Worm (Caenorhabditis elegans) whole organism, midembryonic: ENCODE measurements around the gene C05E4.15.
A peak's percentile ranks its signal among the peaks of the same experiment; 100 is the strongest.

Experiments
- T22C8.4 ChIP-seq: fragments of 200-800 bp; sonication (Bioruptor generic); IDR thresholded peaks from 2 replicates; pipeline ENCODE4 v1.3.6; 2022; ENCODE audit warnings: missing genetic modification characterization, missing compliant biosample characterization
- cog-1 ChIP-seq: sonication (generic microtip); optimal IDR thresholded peaks from 2 replicates; lab custom pipeline; 2016; ENCODE audit warnings: missing genetic modification characterization, missing compliant biosample characterization
- flt-1 ChIP-seq: fragments of 200-800 bp; sonication (Bioruptor generic); IDR thresholded peaks from 2 replicates; pipeline ENCODE4 v1.3.6; 2022; ENCODE audit warnings: missing genetic modification characterization, missing compliant biosample characterization
- klf-2 ChIP-seq: fragments of 200-800 bp; sonication (Bioruptor generic); conservative IDR thresholded peaks from 2 replicates; pipeline ENCODE4 v1.3.6; 2022; ENCODE audit warnings: missing genetic modification reagents, missing genetic modification characterization, missing compliant biosample characterization
- med-1 ChIP-seq: sonication (generic microtip); optimal IDR thresholded peaks from 2 replicates; lab custom pipeline; 2017; ENCODE audit warnings: missing genetic modification characterization, mild to moderate bottlenecking, missing compliant biosample characterization, antibody characterized with exemption, missing genetic modification reagents; ENCODE audit not compliant: insufficient read depth
- ref-1 ChIP-seq: fragments of 200-800 bp; sonication (Bioruptor generic); conservative IDR thresholded peaks from 2 replicates; pipeline ENCODE4 v1.3.6; 2022; ENCODE audit warnings: missing genetic modification reagents, missing genetic modification characterization, missing compliant biosample characterization
- tab-1 ChIP-seq: fragments of 200-800 bp; sonication (Bioruptor generic); IDR thresholded peaks from 2 replicates; pipeline ENCODE4 v1.3.6; 2022; ENCODE audit warnings: missing genetic modification characterization, missing compliant biosample characterization
- ztf-23 ChIP-seq: fragments of 200-800 bp; sonication (Bioruptor generic); IDR thresholded peaks from 2 replicates; pipeline ENCODE4 v1.3.6; 2022; ENCODE audit warnings: missing genetic modification reagents, missing genetic modification characterization, missing compliant biosample characterization
- ztf-29 ChIP-seq: fragments of 200-800 bp; sonication (Bioruptor generic); IDR thresholded peaks from 2 replicates; pipeline ENCODE4 v1.3.6; 2022; ENCODE audit warnings: missing genetic modification reagents, missing genetic modification characterization, missing compliant biosample characterization

C05E4.15 gene

ce11 chrV:723895-724352 lies 37.2 kb downstream of the C05E4.15 start, which contains the start of gene fbxb-72:
Gene fbxb-72 (minus strand): TSS chrV:723952.
- TF ChIP-seq ztf-29: no peak
- no peak for TF ChIP-seq T22C8.4
- TF ChIP-seq flt-1 (GFP tag; lab: Robert Waterston, UW): peak; percentile 51; the same call in 1 of the 2 replicates
- no peak for TF ChIP-seq ref-1 (GFP tag; lab: Robert Waterston, UW)

ce11 chrV:722889-723288 lies 38.2 kb downstream of the C05E4.15 start:
- no peak for TF ChIP-seq ztf-29
- TF ChIP-seq T22C8.4: no peak
- TF ChIP-seq med-1: no peak
- no peak for TF ChIP-seq tab-1 (GFP tag; lab: Robert Waterston, UW)
- no peak for TF ChIP-seq ztf-23 (GFP tag; lab: Robert Waterston, UW)
- TF ChIP-seq klf-2 (GFP tag; lab: Robert Waterston, UW): no peak
- no peak for TF ChIP-seq ref-1 (GFP tag; lab: Robert Waterston, UW)
- TF ChIP-seq cog-1: no peak
- no peak for TF ChIP-seq flt-1 (GFP tag; lab: Robert Waterston, UW)

- no peak for TF ChIP-seq med-1
- TF ChIP-seq ref-1 (GFP tag; lab: Robert Waterston, UW): no peak
- no peak for TF ChIP-seq tab-1 (GFP tag; lab: Robert Waterston, UW)
- no peak for TF ChIP-seq T22C8.4
- TF ChIP-seq klf-2 (GFP tag; lab: Robert Waterston, UW): no peak
- TF ChIP-seq cog-1: no peak
- no peak for TF ChIP-seq ztf-29
- no peak for TF ChIP-seq flt-1 (GFP tag; lab: Robert Waterston, UW)
- TF ChIP-seq ztf-23 (GFP tag; lab: Robert Waterston, UW): no peak
Measured at ce11 chrV:719731-720130, 41.4 kb downstream of the C05E4.15 start, which contains the start of gene srbc-40. Gene srbc-40 (minus strand): TSS chrV:719831.

- TF ChIP-seq flt-1 (GFP tag; lab: Robert Waterston, UW) (no peak), ztf-29 (no peak), ztf-23 (GFP tag; lab: Robert Waterston, UW) (no peak), ref-1 (GFP tag; lab: Robert Waterston, UW) (no peak), tab-1 (GFP tag; lab: Robert Waterston, UW) (no peak), med-1 (no peak), cog-1 (no peak), klf-2 (GFP tag; lab: Robert Waterston, UW) (no peak), T22C8.4 (no peak)
Measured at ce11 chrV:712882-713281, 48.3 kb downstream of the C05E4.15 start, which contains the start of gene cyp-33C11. Gene cyp-33C11 (minus strand): TSS chrV:712982.

- TF ChIP-seq tab-1 (GFP tag; lab: Robert Waterston, UW) (no peak), med-1 (no peak), ztf-29 (no peak), flt-1 (GFP tag; lab: Robert Waterston, UW) (no peak), cog-1 (no peak), T22C8.4 (no peak), ztf-23 (GFP tag; lab: Robert Waterston, UW) (no peak), klf-2 (GFP tag; lab: Robert Waterston, UW) (no peak), ref-1 (GFP tag; lab: Robert Waterston, UW) (no peak)
Measured at ce11 chrV:708808-709207, 52.3 kb downstream of the C05E4.15 start, which contains the start of gene srbc-39. Gene srbc-39 (plus strand): TSS chrV:709108.
